Fruit fly (Drosophila melanogaster) whole organism, pupa: Measurements from ENCODE around the gene CG33947.

Experiments used
- CG10348 ChIP-seq: fragments of 200-800 bp; sonication (Bioruptor generic); IDR thresholded peaks from 2 replicates; pipeline ENCODE4 v1.3.6; 2022; ENCODE audit warnings: missing biosample characterization, missing genetic modification characterization
- CG14655 ChIP-seq: fragments of 200-800 bp; sonication (Bioruptor generic); optimal IDR thresholded peaks from 3 replicates; lab custom pipeline; 2017; ENCODE audit warnings: mild to moderate bottlenecking, missing biosample characterization, missing genetic modification reagents, missing genetic modification characterization
- CG15710 ChIP-seq: fragments of 200-800 bp; sonication (Bioruptor generic); optimal IDR thresholded peaks from 2 replicates; lab custom pipeline; 2018; ENCODE audit warnings: missing biosample characterization, mild to moderate bottlenecking, missing genetic modification characterization, moderate library complexity
- CG32121 ChIP-seq: fragments of 200-800 bp; sonication (Bioruptor generic); IDR thresholded peaks from 2 replicates; pipeline ENCODE4 v1.3.6; 2022; ENCODE audit warnings: missing biosample characterization, missing genetic modification characterization
- CG4496 ChIP-seq: fragments of 200-800 bp; sonication (Bioruptor generic); IDR thresholded peaks from 3 replicates; pipeline ENCODE4 v1.3.6; 2022; ENCODE audit warnings: missing biosample characterization, missing genetic modification characterization
- CG8159 ChIP-seq: fragments of 200-800 bp; sonication (Bioruptor generic); optimal IDR thresholded peaks from 3 replicates; lab custom pipeline; 2018; ENCODE audit warnings: missing biosample characterization, mild to moderate bottlenecking, missing genetic modification characterization, moderate library complexity
- CG8301 ChIP-seq: fragments of 200-800 bp; sonication (Bioruptor generic); optimal IDR thresholded peaks from 2 replicates; lab custom pipeline; 2018; ENCODE audit warnings: missing biosample characterization, mild to moderate bottlenecking, missing genetic modification characterization
- CG9948 ChIP-seq: fragments of 200-800 bp; sonication (Bioruptor generic); optimal IDR thresholded peaks from 2 replicates; lab custom pipeline; 2018; ENCODE audit warnings: missing biosample characterization, mild to moderate bottlenecking, missing genetic modification characterization, moderate library complexity
- D1 ChIP-seq: fragments of 200-800 bp; sonication (Bioruptor generic); optimal IDR thresholded peaks from 2 replicates; lab custom pipeline; 2018; ENCODE audit warnings: missing biosample characterization, mild to moderate bottlenecking, missing genetic modification characterization, moderate library complexity
- EcR ChIP-seq: fragments of 200-800 bp; sonication (Bioruptor generic); optimal IDR thresholded peaks from 3 replicates; lab custom pipeline; 2019; ENCODE audit warnings: missing biosample characterization, missing genetic modification characterization, mild to moderate bottlenecking, moderate library complexity, missing genetic modification reagents
- Ets98B ChIP-seq: fragments of 200-800 bp; sonication (Bioruptor generic); IDR thresholded peaks from 2 replicates; pipeline ENCODE4 v1.3.6; 2022; ENCODE audit warnings: missing biosample characterization, missing genetic modification characterization
- fd96Ca ChIP-seq: fragments of 200-800 bp; sonication (Bioruptor generic); IDR thresholded peaks from 3 replicates; pipeline ENCODE4 v1.3.6; 2022; ENCODE audit warnings: missing biosample characterization, missing genetic modification characterization
- gl ChIP-seq: fragments of 200-800 bp; sonication (Bioruptor generic); optimal IDR thresholded peaks from 2 replicates; lab custom pipeline; 2018; ENCODE audit warnings: missing biosample characterization, mild to moderate bottlenecking, missing genetic modification characterization
- rn ChIP-seq: fragments of 200-800 bp; sonication (Bioruptor generic); IDR thresholded peaks from 2 replicates; pipeline ENCODE4 v1.3.6; 2022; ENCODE audit warnings: missing biosample characterization, missing genetic modification characterization

- TF ChIP-seq CG10348: no peak
- TF ChIP-seq Ets98B: no peak
- TF ChIP-seq D1 (tag; lab: Kevin White, UChicago): no peak
- no peak for TF ChIP-seq CG8159 (tag; lab: Kevin White, UChicago)
- TF ChIP-seq CG4496 (GFP tag; lab: Robert Waterston, UW): no peak
- TF ChIP-seq EcR (GFP tag; lab: Kevin White, UChicago): no peak
- no peak for TF ChIP-seq rn (GFP tag; lab: Robert Waterston, UW)
- no peak for TF ChIP-seq CG32121 (GFP tag; lab: Robert Waterston, UW)
- no peak for TF ChIP-seq CG14655 (GFP tag; lab: Kevin White, UChicago)
- no peak for TF ChIP-seq gl
- no peak for TF ChIP-seq CG15710 (tag; lab: Kevin White, UChicago)
- no peak for TF ChIP-seq CG9948
- no peak for TF ChIP-seq fd96Ca
- TF ChIP-seq CG8301 (tag; lab: Kevin White, UChicago): no peak
Measured at dm6 chr3L:11053843-11054242, 42.5 kb upstream of the CG33947 start, which contains the start of gene CG7888.
